Worm (Caenorhabditis elegans): ENCODE measurements around the gene idpp-4.
A peak's percentile ranks its signal among the peaks of the same experiment; 100 is the strongest.

The idpp-4 gene

DNA sequence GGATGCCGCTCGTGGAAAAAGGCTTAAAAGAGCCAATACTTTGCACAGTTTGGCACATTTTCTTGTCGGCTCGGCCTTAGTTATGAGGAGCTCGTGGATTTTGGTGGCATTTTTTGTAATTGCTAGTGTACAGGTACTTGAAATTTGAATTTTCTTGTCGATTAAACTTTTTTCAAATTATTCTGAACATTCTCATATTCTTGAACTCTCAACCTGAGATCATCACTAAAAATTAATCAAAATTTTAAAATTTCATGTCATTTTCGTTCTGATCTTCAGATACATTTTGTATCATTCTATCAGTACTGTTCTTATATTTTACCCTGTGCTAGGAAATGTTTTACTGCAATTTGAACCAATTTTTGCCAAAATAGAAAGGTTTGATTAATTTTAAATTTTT is at the start of gene idpp-4:
idpp-4 (plus strand) TSS at position 51 of the 400 bp plus-strand sequence.
- TF ChIP-seq efl-1 (optimal IDR thresholded peaks at IDR 0.05) (no peak), efl-1 (GFP tag; optimal IDR thresholded peaks at IDR 0.05 in 1 of 2) (peak in 1 of 2 experiments; percentile 23), skn-1 (tag; optimal IDR thresholded peaks at IDR 0.05) (no peak), lin-14 (GFP tag; optimal IDR thresholded peaks at IDR 0.05) (no peak), mdl-1 (tag; optimal IDR thresholded peaks at IDR 0.05) (no peak), elt-3 (tag; optimal IDR thresholded peaks at IDR 0.05) (no peak), tlp-1 (tag; optimal IDR thresholded peaks at IDR 0.05) (no peak)

DNA sequence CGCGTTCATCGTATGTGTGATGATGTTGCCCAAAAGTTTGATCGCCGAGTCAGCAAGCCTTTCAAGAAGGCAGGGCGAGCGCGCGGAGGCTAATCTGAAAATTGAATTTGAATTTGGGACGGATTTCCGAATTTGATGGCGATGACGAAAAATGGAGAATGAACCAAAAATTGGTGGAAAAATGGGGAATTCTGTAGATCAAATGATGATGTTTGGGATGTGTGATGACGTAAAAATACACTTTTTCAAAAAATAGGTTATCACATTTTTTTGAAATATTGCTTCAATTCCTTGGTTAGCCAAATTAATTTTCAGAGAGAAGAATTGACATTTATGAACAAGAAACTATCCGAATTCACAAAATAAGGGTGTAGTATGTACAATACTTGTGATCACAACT is 41.7 kb upstream of the idpp-4 start, which contains the start of gene ZK971.1:
ZK971.1 (minus strand) TSS at position 101 of the 400 bp plus-strand sequence.
- TF ChIP-seq nhr-12 (tag; optimal IDR thresholded peaks at IDR 0.05): no peak
- TF ChIP-seq elt-3 (tag; optimal IDR thresholded peaks at IDR 0.05): no peak
- no peak for TF ChIP-seq mdl-1 (tag; optimal IDR thresholded peaks at IDR 0.05)
- no peak for TF ChIP-seq ceh-88 (GFP tag; IDR thresholded peaks at IDR 0.05)
- no peak for TF ChIP-seq alr-1 (tag; optimal IDR thresholded peaks at IDR 0.05; ENCODE audit: borderline replicate concordance)
- no peak for TF ChIP-seq skn-1 (tag; optimal IDR thresholded peaks at IDR 0.05)
- TF ChIP-seq vab-15 (tag; optimal IDR thresholded peaks at IDR 0.05): no peak
- no peak for TF ChIP-seq snpc-4 (tag; optimal IDR thresholded peaks at IDR 0.05)
- TF ChIP-seq nhr-237 (tag; optimal IDR thresholded peaks at IDR 0.05): no peak
- no peak for TF ChIP-seq unc-98 (GFP tag; IDR thresholded peaks at IDR 0.05)
- TF ChIP-seq swsn-7 (tag; optimal IDR thresholded peaks at IDR 0.05): no peak

DNA sequence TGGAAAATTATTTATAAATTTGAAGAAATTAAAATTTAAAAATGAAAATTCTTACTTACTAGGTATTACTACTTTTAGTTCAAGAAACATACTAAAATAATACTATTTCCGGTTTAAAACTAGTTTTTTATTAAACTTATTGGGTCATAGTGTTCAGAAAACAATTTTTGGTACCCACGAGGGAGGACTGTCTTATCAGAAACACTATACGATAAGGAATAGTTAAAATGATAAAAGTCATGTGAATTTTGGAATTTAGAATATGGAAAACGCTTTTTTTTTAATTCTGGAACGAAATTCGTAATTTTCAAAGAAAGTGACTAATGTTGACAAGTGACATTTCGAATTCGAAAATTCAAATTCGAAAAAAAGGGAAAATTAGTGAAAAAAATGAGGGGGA is 39.6 kb upstream of the idpp-4 start:
- TF ChIP-seq elt-2 (tag; optimal IDR thresholded peaks at IDR 0.05) (peak; percentile 72), C16A3.4 (tag; optimal IDR thresholded peaks at IDR 0.05) (no peak), efl-1 (optimal IDR thresholded peaks at IDR 0.05) (no peak), efl-1 (GFP tag; optimal IDR thresholded peaks at IDR 0.05 in 1 of 2) (peak in 1 of 2 experiments; percentile 58), lin-35 (GFP tag; optimal IDR thresholded peaks at IDR 0.05) (peak in 1 of 2 experiments; percentile 12)

DNA sequence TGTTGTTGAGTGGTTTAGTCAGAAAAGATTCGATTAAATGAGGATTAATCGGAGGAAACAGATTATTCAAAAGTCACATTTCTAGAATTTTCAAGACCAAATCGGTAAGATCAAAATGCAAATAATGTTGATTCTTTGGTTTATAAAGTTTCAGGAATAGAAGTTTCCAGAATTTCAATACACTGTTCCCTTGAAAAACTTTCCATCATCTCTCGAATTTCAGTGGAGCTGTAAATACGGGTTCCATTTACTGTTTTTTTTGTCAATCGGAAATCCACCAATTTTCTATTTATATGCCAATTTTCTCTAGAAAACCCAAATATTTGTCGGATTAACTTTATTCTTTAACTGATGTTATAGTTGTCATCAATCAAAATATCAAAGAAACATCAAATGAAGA is 38.1 kb upstream of the idpp-4 start:
- TF ChIP-seq fkh-8 (tag; optimal IDR thresholded peaks at IDR 0.05) (peak; percentile 33), mef-2 (tag; optimal IDR thresholded peaks at IDR 0.05) (no peak), dsc-1 (tag; optimal IDR thresholded peaks at IDR 0.05) (peak; percentile 56)

DNA sequence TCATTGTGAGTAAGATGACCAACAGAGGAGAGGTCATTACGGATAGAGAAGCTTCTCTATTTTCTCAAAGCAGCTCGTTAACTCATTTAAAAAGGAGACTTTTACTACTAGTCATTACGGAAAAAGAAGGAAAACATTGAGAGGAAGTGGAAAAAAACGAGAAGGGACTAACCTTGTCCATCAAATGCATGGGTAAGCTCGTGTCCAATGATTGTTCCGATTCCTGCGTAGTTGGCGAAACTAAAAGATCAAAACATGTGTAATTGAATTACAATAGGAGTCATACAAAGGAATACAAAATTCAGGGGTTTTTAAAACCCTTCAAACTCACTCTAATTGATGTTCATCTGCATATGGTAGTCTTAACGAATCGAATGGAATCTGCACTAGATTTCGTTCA is 36.3 kb upstream of the idpp-4 start:
- TF ChIP-seq dpl-1 (GFP tag; optimal IDR thresholded peaks at IDR 0.05) (no peak), egl-13 (tag; optimal IDR thresholded peaks at IDR 0.05) (no peak), F16B12.6 (tag; optimal IDR thresholded peaks at IDR 0.05) (no peak), unc-30 (tag; optimal IDR thresholded peaks at IDR 0.05) (no peak), unc-86 (tag; optimal IDR thresholded peaks at IDR 0.05) (no peak), sox-4 (tag; optimal IDR thresholded peaks at IDR 0.05) (no peak), aha-1 (tag; optimal IDR thresholded peaks at IDR 0.05) (no peak), Y116A8C.19 (tag; optimal IDR thresholded peaks at IDR 0.05; ENCODE audit: borderline replicate concordance) (no peak), fkh-4 (tag; optimal IDR thresholded peaks at IDR 0.05; ENCODE audit: borderline replicate concordance) (no peak), nhr-12 (tag; optimal IDR thresholded peaks at IDR 0.05) (no peak), jun-1 (tag; optimal IDR thresholded peaks at IDR 0.05) (no peak), efl-3 (GFP tag; optimal IDR thresholded peaks at IDR 0.05) (no peak), hpl-2 (GFP tag; optimal IDR thresholded peaks at IDR 0.05) (no peak), ztf-4 (tag; optimal IDR thresholded peaks at IDR 0.05) (no peak), nhr-85 (tag) (no peak), lin-39 (tag; optimal IDR thresholded peaks at IDR 0.05) (no peak), fkh-10 (GFP tag; optimal IDR thresholded peaks at IDR 0.05) (no peak), rnt-1 (tag; optimal IDR thresholded peaks at IDR 0.05) (no peak), sptf-1 (tag; optimal IDR thresholded peaks at IDR 0.05) (no peak), aly-2 (tag; optimal IDR thresholded peaks at IDR 0.05) (no peak)

All from whole organism, L1 larva.